Fruit fly (Drosophila melanogaster) whole organism, wandering third instar larva: ENCODE data around the gene CG15336.
A peak's percentile ranks its signal among the peaks of the same experiment; 100 is the strongest.

Experiments used
- Abd-B ChIP-seq: fragments of >200 bp; optimal IDR thresholded peaks from 2 replicates; lab custom pipeline; 2017; ENCODE audit warnings: missing biosample characterization, missing genetic modification characterization
- CG9705 ChIP-seq: fragments of 200-800 bp; sonication (Bioruptor generic); optimal IDR thresholded peaks from 2 replicates; lab custom pipeline; 2018; ENCODE audit warnings: missing biosample characterization, mild to moderate bottlenecking, missing genetic modification characterization
- CrebA ChIP-seq: fragments of 200-800 bp; sonication (Bioruptor generic); optimal IDR thresholded peaks from 2 replicates; lab custom pipeline; 2016; ENCODE audit warnings: missing biosample characterization, mild to moderate bottlenecking, missing genetic modification characterization, borderline replicate concordance
- Dif ChIP-seq: fragments of 200-275, 200-300 bp; sonication (Bioruptor generic); optimal IDR thresholded peaks from 2 replicates; lab custom pipeline; 2018; ENCODE audit warnings: missing biosample characterization, missing genetic modification characterization; ENCODE audit not compliant: partially characterized antibody
- GATAd ChIP-seq: sonication (Bioruptor generic); optimal IDR thresholded peaks from 2 replicates; lab custom pipeline; 2016; ENCODE audit warnings: missing biosample characterization, missing genetic modification characterization
- HLH106 ChIP-seq: fragments of 200-800 bp; optimal IDR thresholded peaks from 3 replicates; lab custom pipeline; 2019; ENCODE audit warnings: missing biosample characterization, mild to moderate bottlenecking, missing genetic modification characterization, moderate library complexity
- Hnf4 ChIP-seq: fragments of 200-800 bp; sonication (Bioruptor generic); optimal IDR thresholded peaks from 2 replicates; lab custom pipeline; 2016; ENCODE audit warnings: missing biosample characterization, mild to moderate bottlenecking, missing genetic modification characterization
- Hr78 ChIP-seq: fragments of >200 bp; optimal IDR thresholded peaks from 2 replicates; lab custom pipeline; 2017; ENCODE audit warnings: missing biosample characterization, missing genetic modification characterization
- Jra ChIP-seq: sonication (Bioruptor generic); optimal IDR thresholded peaks from 2 replicates; lab custom pipeline; 2016; ENCODE audit warnings: missing biosample characterization, missing genetic modification characterization
- Mio ChIP-seq: sonication (Bioruptor generic); optimal IDR thresholded peaks from 2 replicates; lab custom pipeline; 2016; ENCODE audit warnings: missing biosample characterization, missing genetic modification characterization
- Myc ChIP-seq: fragments of >200 bp; optimal IDR thresholded peaks from 2 replicates; lab custom pipeline; 2017
- OdsH ChIP-seq: fragments of 200-800 bp; sonication (Bioruptor generic); optimal IDR thresholded peaks from 2 replicates; lab custom pipeline; 2016; ENCODE audit warnings: missing biosample characterization, mild to moderate bottlenecking, missing genetic modification characterization
- Sp1 ChIP-seq: fragments of 200-800 bp; sonication (Bioruptor generic); optimal IDR thresholded peaks from 3 replicates; lab custom pipeline; 2019; ENCODE audit warnings: missing biosample characterization, mild to moderate bottlenecking, missing genetic modification characterization, moderate library complexity
- Vsx2 ChIP-seq: fragments of 200-300, 225-300 bp; sonication (Bioruptor generic); optimal IDR thresholded peaks from 2 replicates; lab custom pipeline; 2018; ENCODE audit warnings: missing biosample characterization, missing genetic modification characterization; ENCODE audit not compliant: partially characterized antibody
- br ChIP-seq: fragments of 200-800 bp; sonication (Bioruptor generic); optimal IDR thresholded peaks from 2 replicates; lab custom pipeline; 2016; ENCODE audit warnings: missing biosample characterization, missing genetic modification characterization
- brk ChIP-seq: fragments of 200-800 bp; sonication (Bioruptor generic); optimal IDR thresholded peaks from 2 replicates; lab custom pipeline; 2016; ENCODE audit warnings: missing biosample characterization, mild to moderate bottlenecking, missing genetic modification characterization
- dl ChIP-seq, 2 experiments: fragments of 175-275, 200-275 bp in 1 of 2; fragments of 200-275 bp in 1 of 2; sonication (Bioruptor generic); optimal IDR thresholded peaks; lab custom pipeline; 2018; ENCODE audit warnings: mild to moderate bottlenecking in 2 of 2, missing biosample characterization in 2 of 2, missing genetic modification characterization in 2 of 2, moderate library complexity in 2 of 2; ENCODE audit not compliant: partially characterized antibody in 2 of 2, insufficient read depth in 1 of 2
- dmrt93B ChIP-seq: fragments of 200-800 bp; sonication (Bioruptor generic); optimal IDR thresholded peaks from 2 replicates; lab custom pipeline; 2018; ENCODE audit warnings: missing biosample characterization, mild to moderate bottlenecking, missing genetic modification characterization
- ey ChIP-seq: fragments of 200-800 bp; sonication (Bioruptor generic); optimal IDR thresholded peaks from 2 replicates; lab custom pipeline; 2016; ENCODE audit warnings: missing biosample characterization, missing genetic modification characterization
- foxo ChIP-seq, 2 experiments: fragments of 200-800 bp; sonication (Bioruptor generic); optimal IDR thresholded peaks; 2 replicates in 1 of 2; 3 replicates in 1 of 2; lab custom pipeline; 2016 to 2017; ENCODE audit warnings: missing biosample characterization in 2 of 2, missing genetic modification characterization in 2 of 2
- fru ChIP-seq: fragments of 200-800 bp; sonication (Bioruptor generic); optimal IDR thresholded peaks from 3 replicates; lab custom pipeline; 2016; ENCODE audit warnings: missing biosample characterization, mild to moderate bottlenecking, missing genetic modification characterization
- h ChIP-seq: fragments of 200-800 bp; sonication (Bioruptor generic); optimal IDR thresholded peaks from 3 replicates; lab custom pipeline; 2016; ENCODE audit warnings: missing biosample characterization, mild to moderate bottlenecking, missing genetic modification characterization
- jim ChIP-seq: fragments of 175-275, 200-325 bp; sonication (Bioruptor generic); optimal IDR thresholded peaks from 2 replicates; lab custom pipeline; 2016; ENCODE audit warnings: missing biosample characterization, mild to moderate bottlenecking, missing genetic modification characterization
- lola ChIP-seq: fragments of >200 bp; optimal IDR thresholded peaks from 2 replicates; lab custom pipeline; 2017; ENCODE audit warnings: missing biosample characterization, missing genetic modification characterization
- pan ChIP-seq: fragments of >200 bp; optimal IDR thresholded peaks from 2 replicates; lab custom pipeline; 2017
- psq ChIP-seq: fragments of 200-800 bp; sonication (Bioruptor generic); optimal IDR thresholded peaks from 3 replicates; lab custom pipeline; 2017; ENCODE audit warnings: missing biosample characterization, mild to moderate bottlenecking, missing genetic modification characterization, moderate library complexity
- rgr ChIP-seq: fragments of 200-800 bp; sonication (Bioruptor generic); optimal IDR thresholded peaks from 3 replicates; lab custom pipeline; 2016; ENCODE audit warnings: missing biosample characterization, mild to moderate bottlenecking, missing genetic modification characterization
- sage ChIP-seq: fragments of 200-800 bp; sonication (Bioruptor generic); optimal IDR thresholded peaks from 2 replicates; lab custom pipeline; 2016; ENCODE audit warnings: missing biosample characterization, mild to moderate bottlenecking, missing genetic modification characterization
- sv ChIP-seq: fragments of 200-800 bp; sonication (Bioruptor generic); optimal IDR thresholded peaks from 3 replicates; lab custom pipeline; 2016; ENCODE audit warnings: missing biosample characterization, missing genetic modification characterization
- usp ChIP-seq: fragments of >200 bp; optimal IDR thresholded peaks from 2 replicates; lab custom pipeline; 2017; ENCODE audit warnings: missing biosample characterization, missing genetic modification characterization
- woc ChIP-seq: sonication (Bioruptor generic); optimal IDR thresholded peaks from 2 replicates; lab custom pipeline; 2016; ENCODE audit warnings: missing biosample characterization, mild to moderate bottlenecking, missing genetic modification characterization

CG15336 gene

dm6 chrX:8126149-8126548 is 21.6 kb upstream of the CG15336 start:
- no peak for TF ChIP-seq lola (GFP tag; lab: Kevin White, UChicago)
- TF ChIP-seq sv (GFP tag; lab: Kevin White, UChicago) = peak; percentile 9
- TF ChIP-seq, all 38 proteins: peak for 1

- TF ChIP-seq Hnf4 (GFP tag; lab: Kevin White, UChicago) (no peak), pan (lab: Kevin White, UChicago) (no peak), HLH106 (no peak), Vsx2 (GFP tag; lab: Kevin White, UChicago) (no peak), woc (GFP tag; lab: Kevin White, UChicago) (no peak), Hr78 (no peak)
- TF ChIP-seq, all 38 proteins: peak for 0
Measured at dm6 chrX:8128133-8128532, 19.6 kb upstream of the CG15336 start.

DNA sequence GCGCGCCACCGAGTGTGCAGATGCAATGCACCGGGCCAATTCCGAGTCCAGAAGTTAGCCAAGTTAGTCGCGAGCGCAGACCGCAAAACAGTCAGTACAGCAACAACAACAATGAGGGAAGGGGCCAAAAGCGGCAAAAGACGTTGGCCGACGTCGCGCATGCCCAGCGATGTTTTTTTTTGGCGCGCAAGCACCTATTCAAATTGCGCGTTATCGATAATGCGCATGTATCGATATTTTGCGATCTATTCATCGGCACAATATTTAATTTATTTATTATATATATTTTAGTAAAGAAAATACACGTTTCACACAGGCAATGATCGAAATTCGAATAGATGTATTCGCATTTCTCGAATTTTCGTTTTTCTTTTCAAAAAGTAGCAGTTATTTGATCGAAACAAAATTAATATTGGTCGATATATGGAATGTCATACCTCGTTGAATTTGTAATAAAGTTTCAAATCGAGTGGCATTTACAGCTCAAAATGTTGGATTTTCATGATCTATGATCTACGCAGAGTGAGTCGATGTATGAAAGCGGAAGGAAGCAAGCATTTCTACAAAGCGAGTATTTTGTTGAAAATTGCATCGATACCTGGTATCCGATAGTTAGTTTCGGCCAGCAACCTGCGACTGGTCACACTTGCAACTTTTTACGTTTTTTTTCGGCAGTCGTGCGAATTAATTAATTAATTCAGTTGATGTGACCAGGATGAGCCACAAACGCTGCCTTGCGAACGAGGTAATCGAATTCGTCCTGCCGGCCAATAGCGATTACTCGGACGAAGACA is 18.3 kb upstream of the CG15336 start, which contains the start of gene CG2116:
Gene CG2116, plus strand, starts transcription at position 609 of the 794 bp plus-strand sequence.
- TF ChIP-seq foxo (GFP tag; optimal IDR thresholded peaks at IDR 0.05; lab: Kevin White, UChicago) (no peak), h (GFP tag; lab: Kevin White, UChicago) (peak; percentile 3), Sp1 (peak; percentile 13), OdsH (no peak), HLH106 (peak; percentile 1), jim (GFP tag; lab: Kevin White, UChicago) (no peak), Myc (lab: Kevin White, UChicago) (peak; percentile 1), sv (GFP tag; lab: Kevin White, UChicago) (no peak), Dif (GFP tag; lab: Kevin White, UChicago) (no peak), br (GFP tag; lab: Kevin White, UChicago) (no peak)

dm6 chrX:8131693-8132313 is 15.9 kb upstream of the CG15336 start, which contains the start of gene CG10958:
Gene CG10958 (plus strand): TSS chrX:8132285.
- TF ChIP-seq Vsx2 (GFP tag; lab: Kevin White, UChicago) (no peak), h (GFP tag; lab: Kevin White, UChicago) (peak; percentile 79), OdsH (peak; percentile 75), usp (no peak), psq (GFP tag; lab: Kevin White, UChicago) (peak; percentile 67), brk (no peak), Sp1 (peak; percentile 54), Myc (lab: Kevin White, UChicago) (peak; percentile 23), br (GFP tag; lab: Kevin White, UChicago) (peak; percentile 60), CrebA (GFP tag; lab: Kevin White, UChicago) (no peak), ey (GFP tag; lab: Kevin White, UChicago) (peak; percentile 46), Dif (GFP tag; lab: Kevin White, UChicago) (no peak), foxo (GFP tag; optimal IDR thresholded peaks at IDR 0.05; lab: Kevin White, UChicago) (peak in 1 of 2 experiments; percentile 81), CG9705 (GFP tag; lab: Kevin White, UChicago) (no peak), Abd-B (GFP tag; lab: Kevin White, UChicago) (no peak), Mio (no peak), Hnf4 (GFP tag; lab: Kevin White, UChicago) (peak; percentile 76), Jra (GFP tag; lab: Kevin White, UChicago) (peak; percentile 52), dl (GFP tag; optimal IDR thresholded peaks at IDR 0.05; lab: Kevin White, UChicago; ENCODE audit: insufficient read depth in 1 of 2, partially characterized antibody in 2 of 2) (no peak), sage (GFP tag; lab: Kevin White, UChicago) (peak; percentile 32), GATAd (GFP tag; lab: Kevin White, UChicago) (peak; percentile 35), fru (GFP tag; lab: Kevin White, UChicago) (peak; percentile 65), woc (GFP tag; lab: Kevin White, UChicago) (no peak), HLH106 (peak; percentile 47), dmrt93B (no peak), rgr (GFP tag; lab: Kevin White, UChicago) (peak; percentile 77)
- TF ChIP-seq, all 38 proteins: peak for 15
